Worm (Caenorhabditis elegans) whole organism, L2 larva: ENCODE data around the gene natc-2.

Source experiments
- C34F6.9 ChIP-seq: fragments of 150-350 bp; optimal IDR thresholded peaks from 2 replicates; lab custom pipeline; 2014; ENCODE audit warnings: missing biosample characterization, missing genetic modification characterization
- F13H6.1 ChIP-seq: sonication (generic microtip); optimal IDR thresholded peaks from 2 replicates; lab custom pipeline; 2016; ENCODE audit warnings: missing genetic modification characterization, missing compliant biosample characterization
- R02D3.7 ChIP-seq: fragments of 150-350 bp; optimal IDR thresholded peaks from 2 replicates; lab custom pipeline; 2014; ENCODE audit warnings: missing biosample characterization, missing genetic modification characterization
- Y55F3AM.14 ChIP-seq: fragments of 200-800 bp; sonication (Bioruptor generic); optimal IDR thresholded peaks from 2 replicates; lab custom pipeline; 2018; ENCODE audit warnings: mild to moderate bottlenecking, missing genetic modification characterization, missing compliant biosample characterization
- ZK546.5 ChIP-seq: sonication (generic microtip); optimal IDR thresholded peaks from 2 replicates; lab custom pipeline; 2017; ENCODE audit warnings: missing biosample characterization, missing genetic modification characterization
- alr-1 ChIP-seq: fragments of 150-350 bp; optimal IDR thresholded peaks from 2 replicates; lab custom pipeline; 2014; ENCODE audit warnings: missing biosample characterization, missing genetic modification characterization
- ama-1 ChIP-seq: fragments of 150-350 bp; optimal IDR thresholded peaks from 2 replicates; lab custom pipeline; 2018; ENCODE audit warnings: inconsistent platforms
- blmp-1 ChIP-seq: sonication (generic microtip); optimal IDR thresholded peaks from 2 replicates; lab custom pipeline; 2017; ENCODE audit warnings: missing genetic modification characterization, mild to moderate bottlenecking, missing compliant biosample characterization, antibody characterized with exemption, moderate library complexity; ENCODE audit not compliant: insufficient read depth
- ceh-82 ChIP-seq: fragments of 150-350 bp; optimal IDR thresholded peaks from 2 replicates; lab custom pipeline; 2014; ENCODE audit warnings: missing biosample characterization, missing genetic modification characterization
- crh-2 ChIP-seq: sonication (generic microtip); optimal IDR thresholded peaks from 2 replicates; lab custom pipeline; 2017; ENCODE audit warnings: missing biosample characterization, missing genetic modification characterization
- dmd-4 ChIP-seq: sonication (generic microtip); optimal IDR thresholded peaks from 2 replicates; lab custom pipeline; 2017; ENCODE audit warnings: missing biosample characterization, missing genetic modification characterization
- elt-1 ChIP-seq: fragments of 150-350 bp; optimal IDR thresholded peaks from 2 replicates; lab custom pipeline; 2014; ENCODE audit warnings: missing biosample characterization, missing genetic modification characterization
- elt-3 ChIP-seq: sonication (generic microtip); optimal IDR thresholded peaks from 2 replicates; lab custom pipeline; 2017; ENCODE audit warnings: missing biosample characterization, missing genetic modification characterization
- gmeb-1 ChIP-seq: fragments of 150-350 bp; optimal IDR thresholded peaks from 2 replicates; lab custom pipeline; 2014; ENCODE audit warnings: missing biosample characterization, missing genetic modification characterization
- lin-11 ChIP-seq: fragments of 150-350 bp; sonication (generic microtip); optimal IDR thresholded peaks from 2 replicates; lab custom pipeline; 2014; ENCODE audit warnings: missing biosample characterization, missing genetic modification characterization, inconsistent platforms, mixed read lengths
- lin-39 ChIP-seq: fragments of 150-350 bp; optimal IDR thresholded peaks from 2 replicates; lab custom pipeline; 2014; ENCODE audit warnings: missing biosample characterization, missing genetic modification reagents, missing genetic modification characterization
- lsy-2 ChIP-seq, 2 experiments: fragments of 150-350 bp in 1 of 2; sonication (generic microtip) in 1 of 2; optimal IDR thresholded peaks; 2 replicates each; lab custom pipeline; 2014 to 2017; ENCODE audit warnings: missing biosample characterization in 2 of 2, missing genetic modification characterization in 2 of 2
- mbf-1 ChIP-seq: sonication (generic microtip); optimal IDR thresholded peaks from 2 replicates; lab custom pipeline; 2017; ENCODE audit warnings: missing biosample characterization, missing genetic modification characterization
- nhr-10 ChIP-seq: sonication (generic microtip); optimal IDR thresholded peaks from 2 replicates; lab custom pipeline; 2017; ENCODE audit warnings: missing biosample characterization, missing genetic modification characterization
- nhr-12 ChIP-seq: fragments of 150-350 bp; optimal IDR thresholded peaks from 2 replicates; lab custom pipeline; 2014; ENCODE audit warnings: missing biosample characterization, missing genetic modification characterization
- nhr-129 ChIP-seq: fragments of 150-350 bp; optimal IDR thresholded peaks from 2 replicates; lab custom pipeline; 2014; ENCODE audit warnings: missing biosample characterization, missing genetic modification characterization
- nhr-21 ChIP-seq: fragments of 150-350 bp; optimal IDR thresholded peaks from 2 replicates; lab custom pipeline; 2014; ENCODE audit warnings: missing biosample characterization, missing genetic modification characterization
- nhr-23 ChIP-seq: fragments of 150-350 bp; optimal IDR thresholded peaks from 2 replicates; lab custom pipeline; 2014; ENCODE audit warnings: missing biosample characterization, missing genetic modification reagents, missing genetic modification characterization
- nhr-237 ChIP-seq: fragments of 150-350 bp; optimal IDR thresholded peaks from 2 replicates; lab custom pipeline; 2014; ENCODE audit warnings: missing biosample characterization, missing genetic modification characterization
- nhr-25 ChIP-seq: fragments of 150-350 bp; sonication (generic microtip); optimal IDR thresholded peaks from 3 replicates; lab custom pipeline; 2014; ENCODE audit warnings: missing biosample characterization, missing genetic modification characterization
- nhr-6 ChIP-seq: fragments of 150-350 bp; optimal IDR thresholded peaks from 2 replicates; lab custom pipeline; 2014; ENCODE audit warnings: missing biosample characterization, missing genetic modification characterization
- nhr-77 ChIP-seq: fragments of 150-350 bp; optimal IDR thresholded peaks from 2 replicates; lab custom pipeline; 2014; ENCODE audit warnings: missing biosample characterization, missing genetic modification characterization
- peb-1 ChIP-seq: fragments of 150-350 bp; optimal IDR thresholded peaks from 2 replicates; lab custom pipeline; 2014; ENCODE audit warnings: missing biosample characterization, missing genetic modification characterization
- sem-4 ChIP-seq: fragments of 150-350 bp; optimal IDR thresholded peaks from 2 replicates; lab custom pipeline; 2014; ENCODE audit warnings: missing biosample characterization, missing genetic modification reagents, missing genetic modification characterization
- skn-1 ChIP-seq: sonication (generic microtip); optimal IDR thresholded peaks from 2 replicates; lab custom pipeline; 2017; ENCODE audit warnings: missing biosample characterization, missing genetic modification characterization
- sma-3 ChIP-seq: sonication (generic microtip); optimal IDR thresholded peaks from 2 replicates; lab custom pipeline; 2016; ENCODE audit warnings: missing genetic modification reagents, missing genetic modification characterization, missing compliant biosample characterization
- sma-9 ChIP-seq, 2 experiments: fragments of 150-350 bp in 1 of 2; sonication (generic microtip) in 1 of 2; optimal IDR thresholded peaks; 2 replicates each; lab custom pipeline; 2014 to 2016; ENCODE audit warnings: missing genetic modification characterization in 2 of 2, mild to moderate bottlenecking in 1 of 2, missing biosample characterization in 1 of 2, missing compliant biosample characterization in 1 of 2, missing genetic modification reagents in 1 of 2, moderate library complexity in 1 of 2
- snpc-4 ChIP-seq: fragments of 150-350 bp; optimal IDR thresholded peaks from 2 replicates; lab custom pipeline; 2014; ENCODE audit warnings: missing biosample characterization, missing genetic modification characterization
- unc-39 ChIP-seq: fragments of 150-350 bp; optimal IDR thresholded peaks from 2 replicates; lab custom pipeline; 2014; ENCODE audit warnings: missing biosample characterization, missing genetic modification characterization
- unc-55 ChIP-seq: fragments of 150-350 bp; sonication (generic microtip); optimal IDR thresholded peaks from 3 replicates; lab custom pipeline; 2014; ENCODE audit warnings: missing biosample characterization, missing genetic modification reagents, missing genetic modification characterization
- zag-1 ChIP-seq: fragments of 150-350 bp; optimal IDR thresholded peaks from 2 replicates; lab custom pipeline; 2014; ENCODE audit warnings: missing biosample characterization, missing genetic modification characterization
- ztf-1 ChIP-seq: fragments of 200-800 bp; sonication (Bioruptor generic); conservative IDR thresholded peaks from 2 replicates; pipeline ENCODE4 v1.3.6; 2022; ENCODE audit warnings: missing genetic modification characterization, missing compliant biosample characterization
- ztf-11 ChIP-seq: sonication (generic microtip); optimal IDR thresholded peaks from 2 replicates; lab custom pipeline; 2017; ENCODE audit warnings: missing biosample characterization, missing genetic modification characterization
- ztf-4 ChIP-seq: fragments of 150-350 bp; optimal IDR thresholded peaks from 2 replicates; lab custom pipeline; 2014; ENCODE audit warnings: missing biosample characterization, missing genetic modification characterization

The natc-2 gene

DNA sequence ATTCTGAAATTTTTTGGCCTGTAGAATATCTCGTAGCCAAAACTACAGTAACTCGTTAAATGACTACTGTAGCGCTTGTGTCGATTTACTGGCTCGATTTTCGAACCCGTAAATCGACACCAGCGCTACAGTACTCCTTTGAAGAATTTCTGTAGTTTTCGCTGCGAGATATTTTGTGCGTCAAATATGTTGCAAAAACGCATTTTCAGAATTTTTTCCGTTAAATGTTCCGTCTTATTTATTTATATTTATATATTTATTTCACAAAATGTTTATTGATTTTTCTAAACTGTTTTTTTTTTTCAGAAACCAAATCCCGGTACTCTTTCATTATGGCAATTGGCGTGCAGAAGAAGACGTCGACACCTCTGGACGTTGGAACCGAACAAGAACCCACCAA lies at the start of gene natc-2:
TSS of gene natc-2 (plus strand) at position 301 of the 400 bp plus-strand sequence.
- no peak for TF ChIP-seq unc-55
- no peak for TF ChIP-seq elt-1 (tag; lab: Kevin White, UChicago)
- no peak for TF ChIP-seq ceh-82 (tag; lab: Kevin White, UChicago)
- no peak for TF ChIP-seq skn-1 (tag; lab: Kevin White, UChicago)
- TF ChIP-seq nhr-12 (tag; lab: Kevin White, UChicago) = no peak
- TF ChIP-seq alr-1 (tag; lab: Kevin White, UChicago) = no peak
- no peak for TF ChIP-seq zag-1
- TF ChIP-seq, all 48 proteins: peak for 0

DNA sequence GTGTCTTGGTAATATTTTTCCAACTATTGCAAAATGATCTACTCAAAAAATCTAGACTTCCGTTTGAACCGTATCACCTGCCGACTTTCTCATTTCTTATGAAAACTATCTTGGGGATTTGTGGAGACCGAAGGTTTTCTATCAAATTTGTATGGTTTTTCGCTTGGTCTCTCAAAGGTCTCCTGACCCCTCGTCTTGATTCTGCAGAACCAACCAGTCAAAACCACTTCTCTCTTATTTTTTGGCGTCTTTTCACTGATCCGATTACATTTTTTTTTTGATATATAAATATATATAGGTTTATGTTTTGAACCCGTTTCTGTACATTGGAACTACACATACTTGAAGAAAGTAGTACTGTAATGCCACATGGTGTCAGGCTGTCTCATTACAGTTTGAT lies 48.2 kb upstream of the natc-2 start:
- TF ChIP-seq ZK546.5 (tag; lab: Kevin White, UChicago) = no peak
- TF ChIP-seq sem-4 = no peak
- TF ChIP-seq blmp-1 = no peak
- TF ChIP-seq ztf-11 = no peak
- TF ChIP-seq nhr-21 (tag; lab: Kevin White, UChicago) = no peak
- no peak for TF ChIP-seq sma-9 (GFP tag; optimal IDR thresholded peaks at IDR 0.05; lab: Kevin White, UChicago)
- no peak for TF ChIP-seq sma-9 (tag; optimal IDR thresholded peaks at IDR 0.05; lab: Kevin White, UChicago)
- TF ChIP-seq elt-3 = no peak
- TF ChIP-seq nhr-23 (tag; lab: Kevin White, UChicago) = no peak
- no peak for TF ChIP-seq nhr-10 (tag; lab: Kevin White, UChicago)
- TF ChIP-seq mbf-1 (tag; lab: Kevin White, UChicago) = no peak
- no peak for TF ChIP-seq nhr-25 (tag; lab: Kevin White, UChicago)
- no peak for TF ChIP-seq ztf-1 (GFP tag; lab: Robert Waterston, UW)
- no peak for TF ChIP-seq nhr-77
- no peak for TF ChIP-seq lin-11 (tag; lab: Kevin White, UChicago)
- TF ChIP-seq nhr-237 (tag; lab: Kevin White, UChicago) = no peak
- TF ChIP-seq dmd-4 (tag; lab: Kevin White, UChicago) = no peak
- TF ChIP-seq nhr-12 (tag; lab: Kevin White, UChicago) = no peak
- TF ChIP-seq sma-3 (GFP tag; lab: Kevin White, UChicago) = no peak
- TF ChIP-seq crh-2 = no peak

ce11 chrV:5228513-5228912 lies 45.4 kb upstream of the natc-2 start:
- TF ChIP-seq nhr-129 (tag; lab: Kevin White, UChicago) (peak; percentile 32), lsy-2 (tag; optimal IDR thresholded peaks at IDR 0.05; lab: Kevin White, UChicago) (no peak), sma-3 (GFP tag; lab: Kevin White, UChicago) (peak; percentile 41), ceh-82 (tag; lab: Kevin White, UChicago) (no peak), F13H6.1 (tag; lab: Kevin White, UChicago) (peak; percentile 16), sma-9 (GFP tag; optimal IDR thresholded peaks at IDR 0.05; lab: Kevin White, UChicago) (peak; percentile 74), sma-9 (tag; optimal IDR thresholded peaks at IDR 0.05; lab: Kevin White, UChicago) (no peak)

DNA sequence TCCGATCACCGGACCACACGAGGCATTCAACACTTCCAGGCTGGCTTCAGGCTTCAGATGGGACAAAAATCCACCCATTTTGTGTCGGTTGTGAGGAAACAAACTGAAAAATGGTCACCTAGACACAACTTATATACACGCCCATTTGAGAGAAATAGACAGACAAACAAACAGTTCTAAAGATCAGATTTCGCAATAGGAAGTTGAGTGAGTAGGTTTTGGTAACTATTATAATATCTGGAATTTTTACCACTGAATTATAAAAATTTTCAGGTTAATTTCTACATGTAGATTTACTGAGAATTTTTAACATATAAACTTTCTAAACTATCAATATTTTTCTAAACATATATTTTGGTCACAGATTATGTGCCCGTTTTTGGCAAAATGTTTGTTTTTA lies 40.1 kb upstream of the natc-2 start, which contains the start of gene cest-32:
TSS of gene cest-32 (minus strand) at position 115 of the 400 bp plus-strand sequence.
- no peak for TF ChIP-seq lin-11 (tag; lab: Kevin White, UChicago)
- TF ChIP-seq peb-1 (tag; lab: Kevin White, UChicago) = no peak
- TF ChIP-seq snpc-4 = no peak
- no peak for TF ChIP-seq nhr-10 (tag; lab: Kevin White, UChicago)
- no peak for TF ChIP-seq sma-9 (GFP tag; optimal IDR thresholded peaks at IDR 0.05; lab: Kevin White, UChicago)
- no peak for TF ChIP-seq sma-9 (tag; optimal IDR thresholded peaks at IDR 0.05; lab: Kevin White, UChicago)
- no peak for TF ChIP-seq nhr-12 (tag; lab: Kevin White, UChicago)
- no peak for TF ChIP-seq nhr-6 (tag; lab: Kevin White, UChicago)
- TF ChIP-seq dmd-4 (tag; lab: Kevin White, UChicago) = no peak
- no peak for TF ChIP-seq alr-1 (tag; lab: Kevin White, UChicago)
- TF ChIP-seq nhr-25 (tag; lab: Kevin White, UChicago) = no peak
- TF ChIP-seq zag-1 = no peak
- no peak for TF ChIP-seq R02D3.7
- no peak for TF ChIP-seq F13H6.1 (tag; lab: Kevin White, UChicago)
- TF ChIP-seq ztf-11 = no peak
- TF ChIP-seq sem-4 = no peak

ce11 chrV:5237116-5237515 lies 36.8 kb upstream of the natc-2 start, which contains the start of gene cest-35.2:
TSS of gene cest-35.2 (minus strand) at chrV:5237216.
- TF ChIP-seq skn-1 (tag; lab: Kevin White, UChicago) (no peak), Y55F3AM.14 (GFP tag; lab: Kevin White, UChicago) (no peak), ztf-11 (no peak), ama-1 (no peak), ZK546.5 (tag; lab: Kevin White, UChicago) (no peak), nhr-237 (tag; lab: Kevin White, UChicago) (no peak), lsy-2 (tag; optimal IDR thresholded peaks at IDR 0.05; lab: Kevin White, UChicago) (no peak), ztf-4 (tag; lab: Kevin White, UChicago) (no peak), nhr-129 (tag; lab: Kevin White, UChicago) (no peak), lin-39 (tag; lab: Kevin White, UChicago) (no peak), nhr-23 (tag; lab: Kevin White, UChicago) (no peak), sma-3 (GFP tag; lab: Kevin White, UChicago) (no peak), gmeb-1 (tag; lab: Kevin White, UChicago) (no peak), C34F6.9 (tag; lab: Kevin White, UChicago) (no peak), nhr-21 (tag; lab: Kevin White, UChicago) (no peak), elt-3 (no peak), unc-39 (tag; lab: Kevin White, UChicago) (no peak)
